Worm (Caenorhabditis elegans) whole organism, midembryonic: Measurements from ENCODE around the gene math-4.

Experiments
- T22C8.4 ChIP-seq: fragments of 200-800 bp; sonication (Bioruptor generic); IDR thresholded peaks from 2 replicates; pipeline ENCODE4 v1.3.6; 2022; ENCODE audit warnings: missing genetic modification characterization, missing compliant biosample characterization
- cog-1 ChIP-seq: sonication (generic microtip); optimal IDR thresholded peaks from 2 replicates; lab custom pipeline; 2016; ENCODE audit warnings: missing genetic modification characterization, missing compliant biosample characterization
- flt-1 ChIP-seq: fragments of 200-800 bp; sonication (Bioruptor generic); IDR thresholded peaks from 2 replicates; pipeline ENCODE4 v1.3.6; 2022; ENCODE audit warnings: missing genetic modification characterization, missing compliant biosample characterization
- klf-2 ChIP-seq: fragments of 200-800 bp; sonication (Bioruptor generic); conservative IDR thresholded peaks from 2 replicates; pipeline ENCODE4 v1.3.6; 2022; ENCODE audit warnings: missing genetic modification reagents, missing genetic modification characterization, missing compliant biosample characterization
- med-1 ChIP-seq: sonication (generic microtip); optimal IDR thresholded peaks from 2 replicates; lab custom pipeline; 2017; ENCODE audit warnings: missing genetic modification characterization, mild to moderate bottlenecking, missing compliant biosample characterization, antibody characterized with exemption, missing genetic modification reagents; ENCODE audit not compliant: insufficient read depth
- ref-1 ChIP-seq: fragments of 200-800 bp; sonication (Bioruptor generic); conservative IDR thresholded peaks from 2 replicates; pipeline ENCODE4 v1.3.6; 2022; ENCODE audit warnings: missing genetic modification reagents, missing genetic modification characterization, missing compliant biosample characterization
- tab-1 ChIP-seq: fragments of 200-800 bp; sonication (Bioruptor generic); IDR thresholded peaks from 2 replicates; pipeline ENCODE4 v1.3.6; 2022; ENCODE audit warnings: missing genetic modification characterization, missing compliant biosample characterization
- ztf-23 ChIP-seq: fragments of 200-800 bp; sonication (Bioruptor generic); IDR thresholded peaks from 2 replicates; pipeline ENCODE4 v1.3.6; 2022; ENCODE audit warnings: missing genetic modification reagents, missing genetic modification characterization, missing compliant biosample characterization
- ztf-29 ChIP-seq: fragments of 200-800 bp; sonication (Bioruptor generic); IDR thresholded peaks from 2 replicates; pipeline ENCODE4 v1.3.6; 2022; ENCODE audit warnings: missing genetic modification reagents, missing genetic modification characterization, missing compliant biosample characterization

DNA sequence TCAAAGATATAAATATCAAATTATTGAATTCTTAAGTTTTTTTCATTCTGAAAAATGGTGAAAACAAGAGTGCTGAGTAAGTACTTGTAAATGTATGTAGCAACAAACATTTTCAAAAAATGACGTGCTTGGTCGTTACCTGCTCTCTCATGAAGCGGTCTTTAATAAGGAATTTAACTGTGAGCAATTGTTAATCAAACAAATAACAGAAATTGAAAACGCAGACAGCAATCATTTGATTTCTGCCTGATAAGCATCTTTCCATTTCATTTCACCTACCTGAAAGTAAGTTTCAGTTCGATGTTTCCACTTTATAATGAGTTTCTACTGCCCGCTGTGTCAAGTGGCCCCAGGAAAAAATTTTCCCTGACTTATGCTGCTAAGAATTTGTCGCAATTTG lies 19.3 kb downstream of the math-4 start, which contains the start of gene math-28:
- no peak for TF ChIP-seq cog-1 (tag; lab: Kevin White, UChicago)
- no peak for TF ChIP-seq tab-1 (GFP tag; lab: Robert Waterston, UW)
- TF ChIP-seq ref-1 (GFP tag; lab: Robert Waterston, UW), result no peak
- TF ChIP-seq ztf-23 (GFP tag; lab: Robert Waterston, UW), result no peak
- no peak for TF ChIP-seq flt-1 (GFP tag; lab: Robert Waterston, UW)
- no peak for TF ChIP-seq med-1 (GFP tag; lab: Kevin White, UChicago)
- no peak for TF ChIP-seq ztf-29 (GFP tag; lab: Robert Waterston, UW)
- TF ChIP-seq klf-2 (GFP tag; lab: Robert Waterston, UW), result no peak
- TF ChIP-seq T22C8.4, result no peak
